Worm (Caenorhabditis elegans): ENCODE results near the gene srx-80.
A peak's percentile ranks its signal among the peaks of the same experiment; 100 is the strongest.

srx-80 gene

ce11 chrV:11613007-11613406, 19.5 kb downstream of the srx-80 start, which contains the start of gene tag-290:
Gene tag-290, plus strand, starts transcription at chrV:11613307.
- TF ChIP-seq ztf-11 (tag; optimal IDR thresholded peaks at IDR 0.05) (no peak), drap-1 (GFP tag; optimal IDR thresholded peaks at IDR 0.05) (no peak), tbx-8 (GFP tag; optimal IDR thresholded peaks at IDR 0.05) (no peak), nhr-237 (tag; optimal IDR thresholded peaks at IDR 0.05) (no peak)

- TF ChIP-seq lin-13 (tag; optimal IDR thresholded peaks at IDR 0.05) = no peak
- peak; percentile 67 for TF ChIP-seq elt-1 (tag; optimal IDR thresholded peaks at IDR 0.05; ENCODE audit: borderline replicate concordance, insufficient read depth)
Measured at ce11 chrV:11614805-11615497, 21.4 kb downstream of the srx-80 start.

- no peak for TF ChIP-seq ces-1 (GFP tag; optimal IDR thresholded peaks at IDR 0.05)
- no peak for TF ChIP-seq mls-2 (tag; optimal IDR thresholded peaks at IDR 0.05)
- no peak for TF ChIP-seq drap-1 (GFP tag; optimal IDR thresholded peaks at IDR 0.05)
- no peak for TF ChIP-seq sptf-1 (tag; optimal IDR thresholded peaks at IDR 0.05)
- TF ChIP-seq nhr-237 (tag; optimal IDR thresholded peaks at IDR 0.05) = no peak
- TF ChIP-seq snpc-4 (tag; optimal IDR thresholded peaks at IDR 0.05) = no peak
Measured at ce11 chrV:11615948-11616681, 22.6 kb downstream of the srx-80 start, which contains the start of gene nlp-24. Gene nlp-24, plus strand, starts transcription at chrV:11616376.

DNA sequence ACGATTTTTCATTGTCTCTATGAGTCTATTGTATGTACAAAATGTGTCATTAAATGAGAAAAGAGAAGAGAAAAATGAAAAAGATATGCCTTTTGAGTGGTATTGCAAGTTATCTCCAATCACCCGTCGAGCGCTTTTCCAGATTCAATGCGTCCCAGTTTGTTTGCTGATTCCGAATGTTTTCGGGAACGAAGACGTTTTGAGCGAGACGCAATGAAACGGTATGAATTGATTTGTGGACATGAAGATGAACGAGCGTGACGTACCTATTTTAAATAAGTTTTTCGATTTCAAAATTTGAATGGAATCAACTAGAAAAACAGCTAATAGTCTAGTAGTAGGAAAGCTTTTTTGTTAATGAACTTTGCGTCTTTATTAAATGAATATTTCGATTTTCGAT, 23.3 kb downstream of the srx-80 start:
- TF ChIP-seq tbx-8 (GFP tag; optimal IDR thresholded peaks at IDR 0.05) (no peak), mep-1 (tag; optimal IDR thresholded peaks at IDR 0.05) (no peak), ceh-83 (GFP tag; optimal IDR thresholded peaks at IDR 0.05) (no peak), unc-120 (tag; optimal IDR thresholded peaks at IDR 0.05; ENCODE audit: poor library complexity, severe bottlenecking) (no peak)

ce11 chrV:11618173-11618572, 24.6 kb downstream of the srx-80 start, which contains the start of gene glb-15:
Gene glb-15, minus strand, starts transcription at chrV:11618273.
- no peak for TF ChIP-seq snpc-4 (tag; optimal IDR thresholded peaks at IDR 0.05)
- TF ChIP-seq ceh-43 (GFP tag; optimal IDR thresholded peaks at IDR 0.05) = no peak
- no peak for TF ChIP-seq bed-3 (GFP tag; optimal IDR thresholded peaks at IDR 0.05)
- TF ChIP-seq sem-2 (GFP tag; optimal IDR thresholded peaks at IDR 0.05) = no peak
- TF ChIP-seq unc-39 (tag; optimal IDR thresholded peaks at IDR 0.05) = no peak
- TF ChIP-seq lsy-2 (tag; optimal IDR thresholded peaks at IDR 0.05) = no peak
- TF ChIP-seq unc-62 (GFP tag; optimal IDR thresholded peaks at IDR 0.05) = no peak
- TF ChIP-seq nhr-12 (tag; optimal IDR thresholded peaks at IDR 0.05) = no peak
- no peak for TF ChIP-seq ceh-83 (GFP tag; optimal IDR thresholded peaks at IDR 0.05)

DNA sequence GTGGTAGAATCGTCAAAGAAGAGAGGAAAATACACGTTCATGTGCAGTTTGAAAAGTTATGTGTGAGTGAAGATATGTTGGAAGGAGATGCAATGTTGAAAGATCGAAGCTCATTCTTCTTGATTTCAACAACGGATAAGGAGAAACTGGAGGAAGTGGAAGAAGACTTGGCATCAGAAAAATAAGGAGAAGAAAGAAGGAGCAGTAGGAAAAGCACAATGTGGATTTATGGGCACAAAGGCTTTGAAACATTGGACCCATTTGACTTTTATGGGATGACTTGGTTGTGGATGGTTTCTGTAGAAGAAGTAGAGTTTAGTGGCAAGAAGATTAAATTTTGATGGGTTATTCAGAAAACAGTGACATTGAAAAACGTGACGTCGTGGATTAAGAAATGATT, 26.6 kb downstream of the srx-80 start:
- TF ChIP-seq unc-120 (tag; optimal IDR thresholded peaks at IDR 0.05; ENCODE audit: poor library complexity, severe bottlenecking) (no peak), mab-5 (tag; optimal IDR thresholded peaks at IDR 0.05) (no peak), ceh-43 (GFP tag; optimal IDR thresholded peaks at IDR 0.05) (no peak), M03D4.4 (tag; optimal IDR thresholded peaks at IDR 0.05) (no peak)

DNA sequence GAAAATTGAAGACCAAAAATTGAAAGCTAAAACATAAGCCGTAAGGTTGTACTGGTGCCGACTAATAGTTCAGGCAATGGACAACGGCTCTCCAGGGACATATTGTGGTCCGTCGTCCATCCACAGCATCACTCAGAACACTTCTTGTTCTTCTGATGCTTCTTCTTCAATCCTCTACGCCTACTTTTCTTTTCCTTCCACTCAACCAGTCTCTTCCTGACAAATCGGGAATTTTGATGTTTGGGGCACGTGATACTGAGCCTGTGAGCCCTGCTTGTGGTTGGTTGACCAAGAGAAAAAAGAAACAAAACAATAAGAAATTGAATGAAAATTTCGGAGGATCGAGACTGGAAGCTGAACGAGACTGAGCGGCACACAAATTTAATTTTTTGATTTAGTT, 27.7 kb downstream of the srx-80 start:
- TF ChIP-seq nhr-12 (tag; optimal IDR thresholded peaks at IDR 0.05) = no peak
- no peak for TF ChIP-seq mls-2 (tag; optimal IDR thresholded peaks at IDR 0.05)
- TF ChIP-seq sptf-1 (tag; optimal IDR thresholded peaks at IDR 0.05) = no peak
- TF ChIP-seq nhr-76 (tag; optimal IDR thresholded peaks at IDR 0.05) = no peak
- TF ChIP-seq ceh-43 (GFP tag; optimal IDR thresholded peaks at IDR 0.05) = no peak
- TF ChIP-seq lin-13 (tag; optimal IDR thresholded peaks at IDR 0.05) = no peak
- no peak for TF ChIP-seq drap-1 (GFP tag; optimal IDR thresholded peaks at IDR 0.05)
- TF ChIP-seq elt-1 (tag; optimal IDR thresholded peaks at IDR 0.05; ENCODE audit: borderline replicate concordance, insufficient read depth) = no peak
- no peak for TF ChIP-seq ceh-83 (GFP tag; optimal IDR thresholded peaks at IDR 0.05)
- TF ChIP-seq ceh-39 (tag; optimal IDR thresholded peaks at IDR 0.05) = no peak
- TF ChIP-seq snpc-4 (tag; optimal IDR thresholded peaks at IDR 0.05) = no peak
- no peak for TF ChIP-seq bed-3 (GFP tag; optimal IDR thresholded peaks at IDR 0.05)
- no peak for TF ChIP-seq ces-1 (GFP tag; optimal IDR thresholded peaks at IDR 0.05)
- TF ChIP-seq cnd-1 (tag; optimal IDR thresholded peaks at IDR 0.05) = no peak
- no peak for TF ChIP-seq lsy-2 (tag; optimal IDR thresholded peaks at IDR 0.05)
- TF ChIP-seq tbx-8 (GFP tag; optimal IDR thresholded peaks at IDR 0.05) = no peak
- no peak for TF ChIP-seq M03D4.4 (tag; optimal IDR thresholded peaks at IDR 0.05)
- no peak for TF ChIP-seq unc-120 (tag; optimal IDR thresholded peaks at IDR 0.05; ENCODE audit: poor library complexity, severe bottlenecking)
- no peak for TF ChIP-seq hlh-1 (tag; optimal IDR thresholded peaks at IDR 0.05)
- no peak for TF ChIP-seq ztf-11 (tag; optimal IDR thresholded peaks at IDR 0.05)
